Fruit fly (Drosophila melanogaster) whole organism, embryonic: ENCODE measurements around the gene CG33927.

Experiments used
- Atf-2 ChIP-seq: fragments of 200-800 bp; sonication (Bioruptor generic); optimal IDR thresholded peaks from 2 replicates; lab custom pipeline; 2016; ENCODE audit warnings: missing biosample characterization, missing genetic modification characterization
- Bgb ChIP-seq: fragments of 200-800 bp; sonication (Bioruptor generic); IDR thresholded peaks from 2 replicates; pipeline ENCODE4 v1.3.6; 2022; ENCODE audit warnings: missing biosample characterization, missing genetic modification characterization; ENCODE audit not compliant: partially characterized antibody
- CG12219 ChIP-seq: fragments of 200-800 bp; sonication (Bioruptor generic); optimal IDR thresholded peaks from 3 replicates; lab custom pipeline; 2018; ENCODE audit warnings: missing biosample characterization, mild to moderate bottlenecking, missing genetic modification characterization
- CG1233 ChIP-seq: fragments of 200-800 bp; sonication (Bioruptor generic); optimal IDR thresholded peaks from 4 replicates; lab custom pipeline; 2018; ENCODE audit warnings: missing biosample characterization, mild to moderate bottlenecking, missing genetic modification characterization
- CG12769 ChIP-seq: fragments of 200-800 bp; sonication (Bioruptor generic); optimal IDR thresholded peaks from 2 replicates; lab custom pipeline; 2019; ENCODE audit warnings: missing biosample characterization, mild to moderate bottlenecking, missing genetic modification characterization, moderate library complexity
- CG12942 ChIP-seq: fragments of 200-800 bp; sonication (Bioruptor generic); optimal IDR thresholded peaks from 3 replicates; lab custom pipeline; 2016; ENCODE audit warnings: missing biosample characterization, missing genetic modification characterization
- CG14667 ChIP-seq: fragments of 200-800 bp; sonication (Bioruptor generic); IDR thresholded peaks from 2 replicates; pipeline ENCODE4 v1.3.6; 2022; ENCODE audit warnings: missing biosample characterization, missing genetic modification characterization
- CG14965 ChIP-seq: fragments of 200-800 bp; sonication (Bioruptor generic); optimal IDR thresholded peaks from 2 replicates; lab custom pipeline; 2016; ENCODE audit warnings: missing biosample characterization, missing genetic modification characterization, borderline replicate concordance
- CG17612 ChIP-seq: fragments of 200-800 bp; sonication (Bioruptor generic); IDR thresholded peaks from 2 replicates; pipeline ENCODE4 v1.3.6; 2022; ENCODE audit warnings: missing biosample characterization, missing genetic modification characterization
- CG17802 ChIP-seq: fragments of 200-800 bp; sonication (Bioruptor generic); optimal IDR thresholded peaks from 2 replicates; lab custom pipeline; 2018; ENCODE audit warnings: missing biosample characterization, mild to moderate bottlenecking, missing genetic modification characterization, moderate library complexity
- CG3163 ChIP-seq: fragments of 200-800 bp; sonication (Bioruptor generic); optimal IDR thresholded peaks from 3 replicates; lab custom pipeline; 2016; ENCODE audit warnings: missing biosample characterization, missing genetic modification characterization
- CG32767 ChIP-seq: fragments of 200-800 bp; sonication (Bioruptor generic); IDR thresholded peaks from 2 replicates; pipeline ENCODE4 v1.3.6; 2022; ENCODE audit warnings: missing biosample characterization, missing genetic modification characterization
- CG32772 ChIP-seq: fragments of 200-800 bp; sonication (Bioruptor generic); IDR thresholded peaks from 2 replicates; pipeline ENCODE4 v1.3.6; 2022; ENCODE audit warnings: missing biosample characterization, missing genetic modification characterization
- CG3726 ChIP-seq: fragments of 200-800 bp; sonication (Bioruptor generic); IDR thresholded peaks from 3 replicates; pipeline ENCODE4, ENCODE4 v1.3.6; 2022; ENCODE audit warnings: missing biosample characterization, missing genetic modification characterization
- CG4854 ChIP-seq: fragments of 200-800 bp; sonication (Bioruptor generic); optimal IDR thresholded peaks from 2 replicates; lab custom pipeline; 2016; ENCODE audit warnings: missing biosample characterization, missing genetic modification characterization, inconsistent platforms
- CG6175 ChIP-seq: fragments of 200-800 bp; sonication (Bioruptor generic); IDR thresholded peaks from 3 replicates; pipeline ENCODE4 v1.3.6; 2022; ENCODE audit warnings: missing biosample characterization, missing genetic modification characterization
- CG7839 ChIP-seq: fragments of 200-800 bp; sonication (Bioruptor generic); optimal IDR thresholded peaks from 3 replicates; lab custom pipeline; 2018; ENCODE audit warnings: missing biosample characterization, mild to moderate bottlenecking, missing genetic modification characterization, moderate library complexity
- D19B ChIP-seq: fragments of 200-800 bp; sonication (Bioruptor generic); optimal IDR thresholded peaks from 2 replicates; lab custom pipeline; 2017; ENCODE audit warnings: missing biosample characterization, mild to moderate bottlenecking, missing genetic modification characterization
- HLH4C ChIP-seq: fragments of 200-800 bp; sonication (Bioruptor generic); IDR thresholded peaks from 3 replicates; pipeline ENCODE4 v1.3.6; 2022; ENCODE audit warnings: missing biosample characterization, missing genetic modification characterization; ENCODE audit not compliant: partially characterized antibody
- Max ChIP-seq: fragments of 200-800 bp; sonication (Bioruptor generic); optimal IDR thresholded peaks from 2 replicates; lab custom pipeline; 2016; ENCODE audit warnings: missing biosample characterization, mild to moderate bottlenecking, missing genetic modification characterization
- Med ChIP-seq: fragments of 200-800 bp; sonication (Bioruptor generic); peaks from one replicate; lab custom pipeline; 2016; ENCODE audit warnings: missing biosample characterization, missing genetic modification characterization, mild to moderate bottlenecking, inconsistent platforms, moderate library complexity
- NfI ChIP-seq: fragments of 200-800 bp; sonication (Bioruptor generic); optimal IDR thresholded peaks from 3 replicates; lab custom pipeline; 2018; ENCODE audit warnings: missing biosample characterization, mild to moderate bottlenecking, missing genetic modification characterization, moderate library complexity
- Ssrp ChIP-seq: fragments of 200-800 bp; sonication (Bioruptor generic); optimal IDR thresholded peaks from 2 replicates; lab custom pipeline; 2018; ENCODE audit warnings: missing biosample characterization, mild to moderate bottlenecking, missing genetic modification characterization, moderate library complexity
- Stat92E ChIP-seq, 3 experiments: fragments of >200 bp in 2 of 3; fragments of 200-800 bp in 1 of 3; sonication (Bioruptor generic) in 1 of 3; optimal IDR thresholded peaks; 2 replicates each; lab custom pipeline; 2017 to 2019; ENCODE audit warnings: missing biosample characterization in 3 of 3, missing genetic modification characterization in 3 of 3, mild to moderate bottlenecking in 1 of 3, moderate library complexity in 1 of 3
- Usf ChIP-seq: fragments of 200-800 bp; sonication (Bioruptor generic); optimal IDR thresholded peaks from 2 replicates; lab custom pipeline; 2017; ENCODE audit warnings: missing genotype, missing biosample characterization, missing genetic modification characterization
- Xbp1 ChIP-seq: fragments of 200-800 bp; sonication (Bioruptor generic); optimal IDR thresholded peaks from 3 replicates; lab custom pipeline; 2016; ENCODE audit warnings: missing biosample characterization, mild to moderate bottlenecking, missing genetic modification characterization
- bab2 ChIP-seq: fragments of 200-800 bp; sonication (Bioruptor generic); optimal IDR thresholded peaks from 2 replicates; lab custom pipeline; 2016; ENCODE audit warnings: missing biosample characterization, missing genetic modification characterization
- caup ChIP-seq: fragments of 200-800 bp; sonication (Bioruptor generic); optimal IDR thresholded peaks from 3 replicates; lab custom pipeline; 2017; ENCODE audit warnings: missing biosample characterization, mild to moderate bottlenecking, missing genetic modification characterization, moderate library complexity; ENCODE audit not compliant: severe bottlenecking
- ci ChIP-seq: fragments of 200-800 bp; sonication (Bioruptor generic); IDR thresholded peaks from 3 replicates; pipeline ENCODE4 v1.3.6; 2022; ENCODE audit warnings: missing biosample characterization, missing genetic modification characterization
- dan ChIP-seq: fragments of 200-800 bp; sonication (Bioruptor generic); IDR thresholded peaks from 2 replicates; pipeline ENCODE4 v1.3.6; 2022; ENCODE audit warnings: missing biosample characterization, missing genetic modification characterization
- emc ChIP-seq: fragments of 200-800 bp; sonication (Bioruptor generic); optimal IDR thresholded peaks from 2 replicates; lab custom pipeline; 2016; ENCODE audit warnings: missing biosample characterization, missing genetic modification characterization
- fu2 ChIP-seq: fragments of 200-800 bp; sonication (Bioruptor generic); optimal IDR thresholded peaks from 2 replicates; lab custom pipeline; 2016; ENCODE audit warnings: missing biosample characterization, missing genetic modification characterization
- hkb ChIP-seq, 2 experiments: fragments of 200-800 bp in 1 of 2; fragments of >200 bp in 1 of 2; sonication (Bioruptor generic) in 1 of 2; IDR thresholded peaks in 1 of 2; optimal IDR thresholded peaks in 1 of 2; 2 replicates each; pipeline versions ENCODE4 v1.3.6 to Lab custom; 2017 to 2022; ENCODE audit warnings: missing biosample characterization in 1 of 2, missing genetic modification characterization in 1 of 2
- insv ChIP-seq, 2 experiments: fragments of 200-800 bp; sonication (Bioruptor generic); optimal IDR thresholded peaks; 3 replicates each; lab custom pipeline; 2016 to 2018; ENCODE audit warnings: missing biosample characterization in 2 of 2, missing genetic modification characterization in 2 of 2
- kay ChIP-seq: fragments of 200-800 bp; sonication (Bioruptor generic); optimal IDR thresholded peaks from 2 replicates; lab custom pipeline; 2016; ENCODE audit warnings: missing biosample characterization, missing genetic modification characterization
- klu ChIP-seq: fragments of 200-800 bp; sonication (Bioruptor generic); IDR thresholded peaks from 2 replicates; pipeline ENCODE4 v1.3.6; 2022; ENCODE audit warnings: missing biosample characterization, missing genetic modification characterization
- lov ChIP-seq, 2 experiments: fragments of 200-800 bp in 1 of 2; fragments of >200 bp in 1 of 2; sonication (Bioruptor generic) in 1 of 2; IDR thresholded peaks in 1 of 2; optimal IDR thresholded peaks in 1 of 2; 2 replicates in 1 of 2; 3 replicates in 1 of 2; pipeline versions ENCODE4 v1.3.6 to Lab custom; 2017 to 2022; ENCODE audit warnings: missing biosample characterization in 1 of 2, missing genetic modification characterization in 1 of 2
- maf-S ChIP-seq: fragments of 200-800 bp; sonication (Bioruptor generic); optimal IDR thresholded peaks from 2 replicates; lab custom pipeline; 2016; ENCODE audit warnings: missing biosample characterization, missing genetic modification characterization
- nerfin-2 ChIP-seq: fragments of 200-800 bp; sonication (Bioruptor generic); IDR thresholded peaks from 2 replicates; pipeline ENCODE4 v1.3.6; 2022; ENCODE audit warnings: missing biosample characterization, missing genetic modification characterization; ENCODE audit not compliant: partially characterized antibody
- otp ChIP-seq: fragments of 200-800 bp; sonication (Bioruptor generic); IDR thresholded peaks from 3 replicates; pipeline ENCODE4, ENCODE4 v1.3.6; 2022; ENCODE audit warnings: missing biosample characterization, missing genetic modification characterization
- pb ChIP-seq: fragments of 200-800 bp; sonication (Bioruptor generic); optimal IDR thresholded peaks from 3 replicates; lab custom pipeline; 2016; ENCODE audit warnings: missing biosample characterization, missing genetic modification characterization
- run ChIP-seq: fragments of 200-800 bp; sonication (Bioruptor generic); optimal IDR thresholded peaks from 3 replicates; lab custom pipeline; 2018; ENCODE audit warnings: missing biosample characterization, mild to moderate bottlenecking, missing genetic modification characterization
- slbo ChIP-seq: fragments of 200-800 bp; sonication (Bioruptor generic); IDR thresholded peaks from 2 replicates; pipeline ENCODE4 v1.3.6; 2022; ENCODE audit warnings: missing biosample characterization, missing genetic modification characterization
- sqz ChIP-seq: fragments of 200-800 bp; sonication (Bioruptor generic); optimal IDR thresholded peaks from 3 replicates; lab custom pipeline; 2018; ENCODE audit warnings: missing biosample characterization, mild to moderate bottlenecking, missing genetic modification characterization
- tio ChIP-seq: fragments of 200-800 bp; sonication (Bioruptor generic); optimal IDR thresholded peaks from 2 replicates; lab custom pipeline; 2017; ENCODE audit warnings: missing biosample characterization, missing genetic modification characterization, inconsistent platforms
- wor ChIP-seq: fragments of 200-800 bp; sonication (Bioruptor generic); IDR thresholded peaks from 2 replicates; pipeline ENCODE4 v1.3.6; 2022; ENCODE audit warnings: missing biosample characterization, missing genetic modification characterization
- zf30C ChIP-seq: fragments of 200-800 bp; sonication (Bioruptor generic); optimal IDR thresholded peaks from 3 replicates; lab custom pipeline; 2018; ENCODE audit warnings: missing biosample characterization, mild to moderate bottlenecking, missing genetic modification characterization

The CG33927 gene

DNA sequence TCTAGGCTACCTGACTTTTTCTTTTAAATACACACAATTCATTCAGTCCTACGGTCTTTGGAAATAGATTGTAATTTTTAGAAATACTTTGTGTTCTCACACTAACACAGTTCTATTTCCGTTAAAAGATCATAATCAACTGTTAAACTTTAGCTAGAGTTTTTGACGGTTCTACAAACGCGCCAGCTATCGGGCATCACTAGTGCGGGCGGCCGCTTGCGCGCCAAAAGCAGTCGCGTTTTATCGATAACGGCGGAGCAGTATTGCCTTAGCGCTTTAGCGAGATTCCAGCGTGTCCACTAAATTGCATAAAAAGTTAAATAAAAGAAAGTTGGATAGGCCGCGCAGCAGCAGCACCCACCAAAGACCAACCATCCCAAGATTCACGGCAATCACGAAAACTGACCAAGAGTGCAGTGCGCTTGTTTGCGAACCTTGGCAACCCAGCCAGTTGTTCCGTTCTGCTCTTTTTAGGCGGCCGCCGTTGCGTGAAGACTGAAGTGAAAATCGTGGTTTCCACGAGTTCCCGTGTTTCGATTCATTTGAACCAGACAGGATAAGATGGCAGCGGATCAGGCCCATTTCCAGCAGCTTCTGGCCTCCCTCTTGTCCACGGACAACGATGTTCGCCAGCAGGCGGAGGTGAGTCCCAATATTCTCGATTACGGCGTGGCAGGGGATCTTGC, 41.1 kb downstream of the CG33927 start, which contains the start of gene Karybeta3 (continued):
- TF ChIP-seq CG3163 (peak; percentile 71), CG32767 (GFP tag; lab: Robert Waterston, UW) (peak; percentile 65; the same call in 1 of the 2 replicates), slbo (peak; percentile 78), hkb (optimal IDR thresholded peaks at IDR 0.05; lab: Kevin White, UChicago) (peak; percentile 80), hkb (GFP tag; IDR thresholded peaks at IDR 0.05; lab: Robert Waterston, UW) (peak; percentile 86), tio (GFP tag; lab: Kevin White, UChicago) (no peak), Usf (GFP tag; lab: Kevin White, UChicago) (no peak), pb (peak; percentile 87), D19B (GFP tag; lab: Kevin White, UChicago) (peak; percentile 54), maf-S (GFP tag; lab: Kevin White, UChicago) (peak; percentile 86), insv (GFP tag; optimal IDR thresholded peaks at IDR 0.05; lab: Kevin White, UChicago) (peak in 1 of 2 experiments; percentile 31), CG3726 (GFP tag; lab: Robert Waterston, UW) (peak; percentile 71; the same call in 1 of the 3 replicates), CG17612 (GFP tag; lab: Robert Waterston, UW) (peak; percentile 25; the same call in 1 of the 2 replicates), CG14965 (GFP tag; lab: Kevin White, UChicago) (peak; percentile 35), run (no peak), Xbp1 (GFP tag; lab: Kevin White, UChicago) (peak; percentile 82), fu2 (GFP tag; lab: Kevin White, UChicago) (peak; percentile 76), HLH4C (peak; percentile 73), CG1233 (peak; percentile 69), emc (GFP tag; lab: Kevin White, UChicago) (peak; percentile 76), sqz (GFP tag; lab: Kevin White, UChicago) (no peak), Ssrp (peak; percentile 47), CG7839 (tag; lab: Kevin White, UChicago) (peak; percentile 68), CG17802 (tag; lab: Kevin White, UChicago) (peak; percentile 36), nerfin-2 (GFP tag; lab: Robert Waterston, UW) (0 out of 2 replicates have a peak, but pooled peaks have one; percentile 52), NfI (GFP tag; lab: Kevin White, UChicago) (peak; percentile 73), ci (GFP tag; lab: Robert Waterston, UW) (peak; percentile 92), otp (peak; percentile 55; the same call in 2 of the 3 replicates), CG14667 (peak; percentile 39; the same call in 1 of the 2 replicates), kay (GFP tag; lab: Kevin White, UChicago) (peak; percentile 71), CG12769 (tag; lab: Kevin White, UChicago) (peak; percentile 76), dan (GFP tag; lab: Robert Waterston, UW) (no peak), CG12942 (GFP tag; lab: Kevin White, UChicago) (peak; percentile 65), CG32772 (GFP tag; lab: Robert Waterston, UW) (peak; percentile 44), Med (peak; percentile 98), Max (peak; percentile 62), lov (optimal IDR thresholded peaks at IDR 0.05; lab: Kevin White, UChicago) (no peak), lov (GFP tag; IDR thresholded peaks at IDR 0.05; lab: Robert Waterston, UW) (no peak), bab2 (GFP tag; lab: Kevin White, UChicago) (peak; percentile 82), wor (GFP tag; lab: Robert Waterston, UW) (peak; percentile 17; the same call in 1 of the 2 replicates), zf30C (no peak), CG6175 (GFP tag; lab: Robert Waterston, UW) (peak; percentile 58; the same call in 1 of the 3 replicates), Stat92E (GFP tag; optimal IDR thresholded peaks at IDR 0.05; lab: Kevin White, UChicago) (no peak), caup (GFP tag; lab: Kevin White, UChicago) (peak; percentile 66), klu (no peak), CG12219 (GFP tag; lab: Kevin White, UChicago) (peak; percentile 32), Atf-2 (GFP tag; lab: Kevin White, UChicago) (peak; percentile 79), Bgb (GFP tag; lab: Robert Waterston, UW) (peak; percentile 73), CG4854 (GFP tag; lab: Kevin White, UChicago) (peak; percentile 54)
